Worm (Caenorhabditis elegans): Measurements from ENCODE around the gene C34C12.1.
A peak's percentile ranks its signal among the peaks of the same experiment; 100 is the strongest.

C34C12.1 gene

DNA sequence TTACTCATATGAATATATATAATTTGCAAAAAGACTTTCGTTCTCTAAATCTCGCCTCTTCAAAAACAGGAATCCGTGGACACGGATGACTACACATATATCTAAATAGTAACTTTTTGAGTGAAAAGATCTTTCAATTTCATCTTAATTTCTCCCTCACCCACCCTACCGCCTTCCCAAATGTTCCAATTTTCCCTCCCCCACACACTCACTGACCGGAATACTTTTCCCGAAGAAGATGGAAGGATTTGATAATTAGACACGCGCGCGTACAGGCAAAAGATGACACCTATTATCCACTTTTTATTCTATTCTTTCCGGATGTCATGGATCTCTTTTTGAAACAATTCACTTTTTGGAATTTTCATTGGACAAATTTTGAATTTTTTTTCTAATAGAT, 26.8 kb downstream of the C34C12.1 start:
- TF ChIP-seq ceh-39 (tag; optimal IDR thresholded peaks at IDR 0.05), result no peak

DNA sequence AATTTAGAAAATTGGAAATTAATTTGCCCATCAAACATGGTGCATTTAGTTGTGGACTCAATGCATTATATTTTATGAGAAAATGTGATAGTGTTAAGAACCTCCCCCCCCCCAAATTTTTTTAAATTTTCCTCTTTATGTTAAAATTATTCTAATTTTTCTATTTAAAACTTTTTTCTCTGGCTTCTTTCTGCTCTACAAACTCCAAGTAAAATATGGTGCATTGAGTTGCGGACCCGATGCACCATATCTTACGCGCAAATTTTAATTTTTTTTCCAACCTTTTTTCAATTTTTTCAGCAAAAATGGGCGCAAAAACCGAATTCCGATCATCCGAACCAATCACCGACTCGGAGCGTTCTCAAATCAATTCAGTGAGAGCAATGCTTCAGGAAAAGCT, 28.1 kb downstream of the C34C12.1 start, which contains the start of gene C34C12.6:
Gene C34C12.6 (plus strand): TSS at position 301 of the 400 bp plus-strand sequence.
- no peak for TF ChIP-seq hlh-1 (tag; optimal IDR thresholded peaks at IDR 0.05)
- TF ChIP-seq zip-8 (tag; optimal IDR thresholded peaks at IDR 0.05), result no peak
- TF ChIP-seq cnd-1 (tag; optimal IDR thresholded peaks at IDR 0.05), result no peak
- no peak for TF ChIP-seq mep-1 (tag; optimal IDR thresholded peaks at IDR 0.05)
- no peak for TF ChIP-seq elt-1 (tag; optimal IDR thresholded peaks at IDR 0.05; ENCODE audit: borderline replicate concordance, insufficient read depth)
- no peak for TF ChIP-seq mab-5 (tag; optimal IDR thresholded peaks at IDR 0.05)
- no peak for TF ChIP-seq ham-2 (GFP tag; optimal IDR thresholded peaks at IDR 0.05)
- no peak for TF ChIP-seq snpc-4 (tag; optimal IDR thresholded peaks at IDR 0.05)
- no peak for TF ChIP-seq drap-1 (GFP tag; optimal IDR thresholded peaks at IDR 0.05)
- no peak for TF ChIP-seq lin-13 (tag; optimal IDR thresholded peaks at IDR 0.05)
- TF ChIP-seq sptf-1 (tag; optimal IDR thresholded peaks at IDR 0.05), result no peak
- TF ChIP-seq nhr-76 (tag; optimal IDR thresholded peaks at IDR 0.05), result no peak
- TF ChIP-seq unc-62 (GFP tag; optimal IDR thresholded peaks at IDR 0.05), result no peak
- no peak for TF ChIP-seq ceh-83 (GFP tag; optimal IDR thresholded peaks at IDR 0.05)
- no peak for TF ChIP-seq nhr-12 (tag; optimal IDR thresholded peaks at IDR 0.05)
- TF ChIP-seq flh-1 (GFP tag; optimal IDR thresholded peaks at IDR 0.05), result no peak
- TF ChIP-seq sem-2 (GFP tag; optimal IDR thresholded peaks at IDR 0.05), result no peak
- TF ChIP-seq ces-1 (GFP tag; optimal IDR thresholded peaks at IDR 0.05), result no peak
- TF ChIP-seq ztf-11 (tag; optimal IDR thresholded peaks at IDR 0.05), result no peak

DNA sequence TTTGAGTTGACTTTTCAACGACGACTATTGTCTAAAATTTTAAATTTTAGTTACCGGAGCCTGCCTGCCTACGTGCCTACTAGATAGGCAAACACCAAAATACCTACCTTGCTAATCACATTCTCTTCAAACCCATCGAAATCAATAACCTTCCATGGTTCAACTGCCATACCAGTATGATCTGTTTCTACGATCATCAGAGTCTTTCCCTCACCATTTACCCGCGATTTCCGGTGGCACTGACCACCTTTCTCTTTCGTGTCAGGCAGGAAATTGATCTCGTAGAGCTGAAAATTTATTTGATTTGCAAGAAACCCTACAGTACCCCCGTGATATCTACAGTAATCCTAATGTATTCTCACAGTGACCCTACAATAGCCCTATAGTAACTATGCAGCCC, 30.9 kb downstream of the C34C12.1 start:
- no peak for TF ChIP-seq ceh-83 (GFP tag; optimal IDR thresholded peaks at IDR 0.05)
- no peak for TF ChIP-seq lin-13 (tag; optimal IDR thresholded peaks at IDR 0.05)
- no peak for TF ChIP-seq elt-1 (tag; optimal IDR thresholded peaks at IDR 0.05; ENCODE audit: borderline replicate concordance, insufficient read depth)
- no peak for TF ChIP-seq lsy-2 (tag; optimal IDR thresholded peaks at IDR 0.05)
- no peak for TF ChIP-seq ztf-11 (tag; optimal IDR thresholded peaks at IDR 0.05)
- no peak for TF ChIP-seq blmp-1 (tag; optimal IDR thresholded peaks at IDR 0.05)
- no peak for TF ChIP-seq cnd-1 (tag; optimal IDR thresholded peaks at IDR 0.05)
- TF ChIP-seq flh-1 (GFP tag; optimal IDR thresholded peaks at IDR 0.05), result no peak
- TF ChIP-seq drap-1 (GFP tag; optimal IDR thresholded peaks at IDR 0.05), result no peak
- no peak for TF ChIP-seq lin-32 (GFP tag; optimal IDR thresholded peaks at IDR 0.05)
- TF ChIP-seq nhr-12 (tag; optimal IDR thresholded peaks at IDR 0.05), result no peak

DNA sequence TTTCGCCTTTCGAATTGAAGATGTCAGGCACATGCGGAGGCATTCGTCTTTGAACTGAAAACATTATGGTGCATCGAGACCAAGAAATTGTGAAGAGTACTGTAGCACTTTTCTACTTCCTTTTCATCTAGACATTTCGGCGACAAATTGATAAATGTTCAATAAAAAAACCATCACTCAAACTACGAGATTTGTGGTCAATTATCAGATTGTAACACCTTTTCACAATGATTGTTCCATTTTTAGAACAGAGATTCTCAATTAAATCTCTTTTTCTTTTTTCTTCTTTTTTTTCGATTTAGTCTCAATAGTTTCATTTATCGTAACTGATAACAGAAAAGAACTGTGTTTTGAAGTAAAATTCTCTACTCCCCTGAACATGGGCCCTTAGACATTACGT, 31.9 kb downstream of the C34C12.1 start:
- no peak for TF ChIP-seq blmp-1 (tag; optimal IDR thresholded peaks at IDR 0.05)
- peak; percentile 61 for TF ChIP-seq zip-8 (tag; optimal IDR thresholded peaks at IDR 0.05)

DNA sequence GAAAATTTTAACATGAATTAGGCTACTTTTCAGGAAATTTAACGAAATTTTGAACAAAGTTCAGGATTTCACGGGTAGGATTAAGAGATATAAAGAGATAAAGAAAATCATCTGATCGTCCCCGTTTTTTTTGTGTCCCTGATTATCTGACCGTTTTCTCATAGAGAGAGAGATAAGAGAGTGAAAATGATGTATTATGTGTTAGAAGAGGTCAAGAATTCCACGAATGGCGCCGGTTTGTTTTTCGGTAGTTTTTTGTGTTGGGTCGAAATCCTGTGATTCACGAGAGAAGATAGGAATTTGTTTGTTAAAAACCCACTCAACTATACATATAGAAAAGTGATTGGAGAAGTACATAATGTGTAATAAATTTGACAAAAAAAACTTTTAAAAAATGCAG, 33.0 kb downstream of the C34C12.1 start:
- TF ChIP-seq ceh-39 (tag; optimal IDR thresholded peaks at IDR 0.05) (no peak), mab-5 (tag; optimal IDR thresholded peaks at IDR 0.05) (no peak), nhr-12 (tag; optimal IDR thresholded peaks at IDR 0.05) (no peak), elt-1 (tag; optimal IDR thresholded peaks at IDR 0.05; ENCODE audit: borderline replicate concordance, insufficient read depth) (no peak), blmp-1 (tag; optimal IDR thresholded peaks at IDR 0.05) (no peak), flh-1 (GFP tag; optimal IDR thresholded peaks at IDR 0.05) (no peak), unc-120 (tag; optimal IDR thresholded peaks at IDR 0.05; ENCODE audit: poor library complexity, severe bottlenecking) (no peak), nhr-237 (tag; optimal IDR thresholded peaks at IDR 0.05) (no peak), ztf-11 (tag; optimal IDR thresholded peaks at IDR 0.05) (no peak), M03D4.4 (tag; optimal IDR thresholded peaks at IDR 0.05) (no peak), nhr-76 (tag; optimal IDR thresholded peaks at IDR 0.05) (no peak), ceh-43 (GFP tag; optimal IDR thresholded peaks at IDR 0.05) (no peak), nhr-2 (tag; optimal IDR thresholded peaks at IDR 0.05) (no peak), mep-1 (tag; optimal IDR thresholded peaks at IDR 0.05) (no peak), zip-8 (tag; optimal IDR thresholded peaks at IDR 0.05) (no peak), lsy-2 (tag; optimal IDR thresholded peaks at IDR 0.05) (no peak), ceh-83 (GFP tag; optimal IDR thresholded peaks at IDR 0.05) (no peak)

DNA sequence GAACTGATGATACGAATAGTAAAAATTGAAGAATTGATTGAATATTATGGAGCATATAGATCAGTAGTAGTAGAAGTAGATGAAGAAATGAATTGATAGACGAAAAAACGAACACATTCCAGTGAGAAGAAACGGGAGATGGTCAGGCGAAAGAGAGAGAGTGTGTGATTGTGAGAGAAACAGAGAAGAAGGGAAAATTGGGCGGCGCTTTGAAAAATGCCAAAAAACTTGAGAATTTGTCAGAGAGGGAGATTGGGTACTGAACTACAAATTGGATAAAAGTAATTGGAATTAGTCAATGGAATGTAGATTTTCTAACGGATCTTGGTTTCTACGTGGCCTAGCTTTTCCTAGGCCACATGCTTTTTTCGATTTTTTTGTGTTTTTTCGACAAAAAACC, 34.1 kb downstream of the C34C12.1 start, which contains the start of gene C34C12.7:
Gene C34C12.7 (minus strand): TSS at position 118 of the 400 bp plus-strand sequence.
- TF ChIP-seq ceh-83 (GFP tag; optimal IDR thresholded peaks at IDR 0.05) (no peak), elt-1 (tag; optimal IDR thresholded peaks at IDR 0.05; ENCODE audit: borderline replicate concordance, insufficient read depth) (no peak), snpc-4 (tag; optimal IDR thresholded peaks at IDR 0.05) (no peak)

Measured in whole organism, mixed stage, embryonic.